Worm (Caenorhabditis elegans) whole organism, L1 larva: Measurements from ENCODE around the gene tpst-1.

Experiments
- C16A3.4 ChIP-seq: fragments of 150-350 bp; optimal IDR thresholded peaks from 2 replicates; lab custom pipeline; 2014; ENCODE audit warnings: missing biosample characterization, missing genetic modification characterization
- Y116A8C.19 ChIP-seq: sonication (generic microtip); optimal IDR thresholded peaks from 2 replicates; lab custom pipeline; 2016; ENCODE audit warnings: missing compliant biosample characterization, missing genetic modification characterization, borderline replicate concordance
- aha-1 ChIP-seq: fragments of 150-350 bp; optimal IDR thresholded peaks from 2 replicates; lab custom pipeline; 2014; ENCODE audit warnings: missing biosample characterization, missing genetic modification characterization
- alr-1 ChIP-seq: fragments of 200-800 bp; sonication (Bioruptor generic); optimal IDR thresholded peaks from 2 replicates; lab custom pipeline; 2018; ENCODE audit warnings: borderline replicate concordance, mild to moderate bottlenecking, missing genetic modification characterization, missing compliant biosample characterization
- aly-2 ChIP-seq: fragments of 150-350 bp; optimal IDR thresholded peaks from 2 replicates; lab custom pipeline; 2014; ENCODE audit warnings: missing biosample characterization, missing genetic modification characterization
- ama-1 ChIP-seq: fragments of 150-350 bp; optimal IDR thresholded peaks from 2 replicates; lab custom pipeline; 2014
- blmp-1 ChIP-seq: fragments of 150-350 bp; optimal IDR thresholded peaks from 2 replicates; lab custom pipeline; 2014; ENCODE audit warnings: missing biosample characterization, missing genetic modification characterization
- ceh-8 ChIP-seq: fragments of 200-800 bp; sonication (Bioruptor generic); optimal IDR thresholded peaks from 2 replicates; lab custom pipeline; 2018; ENCODE audit warnings: mild to moderate bottlenecking, missing genetic modification characterization, moderate library complexity, missing compliant biosample characterization
- ceh-82 ChIP-seq, 3 experiments: fragments of 150-350 bp in 1 of 3; sonication (generic microtip) in 2 of 3; optimal IDR thresholded peaks; 2 replicates each; lab custom pipeline; 2014 to 2017; ENCODE audit warnings: missing biosample characterization in 3 of 3, missing genetic modification characterization in 3 of 3
- ceh-88 ChIP-seq: fragments of 200-800 bp; sonication (Bioruptor generic); IDR thresholded peaks from 2 replicates; pipeline ENCODE4 v1.3.6; 2022; ENCODE audit warnings: missing genetic modification characterization, missing compliant biosample characterization
- dsc-1 ChIP-seq: sonication (generic microtip); optimal IDR thresholded peaks from 2 replicates; lab custom pipeline; 2016; ENCODE audit warnings: mild to moderate bottlenecking, missing genetic modification characterization, missing compliant biosample characterization
- efl-1 ChIP-seq, 4 experiments: fragments of 150-350 bp; optimal IDR thresholded peaks in 3 of 4; peaks in 1 of 4; 1 replicate in 1 of 4; 2 replicates in 3 of 4; lab custom pipeline; 2014; ENCODE audit warnings: missing biosample characterization in 2 of 4, missing genetic modification characterization in 2 of 4, missing genetic modification reagents in 2 of 4
- egl-13 ChIP-seq: sonication (generic microtip); optimal IDR thresholded peaks from 2 replicates; lab custom pipeline; 2016; ENCODE audit warnings: missing genotype, missing genetic modification reagents, missing genetic modification characterization, missing compliant biosample characterization
- elt-2 ChIP-seq: sonication (generic microtip); optimal IDR thresholded peaks from 2 replicates; lab custom pipeline; 2016; ENCODE audit warnings: missing genetic modification characterization, mild to moderate bottlenecking, inconsistent platforms, missing compliant biosample characterization, missing genetic modification reagents
- elt-3 ChIP-seq, 6 experiments: fragments of 150-350 bp in 1 of 6; sonication (generic microtip); optimal IDR thresholded peaks; 2 replicates each; lab custom pipeline; 2017 to 2018; ENCODE audit warnings: missing biosample characterization in 6 of 6, missing genetic modification characterization in 6 of 6, inconsistent platforms in 1 of 6
- fkh-4 ChIP-seq: sonication (generic microtip); optimal IDR thresholded peaks from 2 replicates; lab custom pipeline; 2016; ENCODE audit warnings: missing compliant biosample characterization, missing genetic modification characterization, borderline replicate concordance
- fkh-8 ChIP-seq: sonication (generic microtip); optimal IDR thresholded peaks from 2 replicates; lab custom pipeline; 2016; ENCODE audit warnings: mild to moderate bottlenecking, missing genetic modification characterization, missing compliant biosample characterization
- fos-1 ChIP-seq: fragments of 150-350 bp; optimal IDR thresholded peaks from 2 replicates; lab custom pipeline; 2014; ENCODE audit warnings: missing biosample characterization, missing genetic modification characterization
- grh-1 ChIP-seq: fragments of 200-800 bp; sonication (Bioruptor generic); IDR thresholded peaks from 2 replicates; pipeline ENCODE4 v1.3.6; 2022; ENCODE audit warnings: missing genetic modification reagents, missing genetic modification characterization, missing compliant biosample characterization
- hpl-2 ChIP-seq: fragments of 150-350 bp; optimal IDR thresholded peaks from 2 replicates; lab custom pipeline; 2014; ENCODE audit warnings: missing biosample characterization, missing genetic modification reagents, missing genetic modification characterization
- irx-1 ChIP-seq: sonication (generic microtip); optimal IDR thresholded peaks from 2 replicates; lab custom pipeline; 2016; ENCODE audit warnings: missing genetic modification characterization, missing compliant biosample characterization
- isw-1 ChIP-seq: fragments of 200-800 bp; sonication (Bioruptor generic); IDR thresholded peaks from 2 replicates; pipeline ENCODE4 v1.3.6; 2022; ENCODE audit warnings: missing genetic modification characterization, missing compliant biosample characterization
- jun-1 ChIP-seq: fragments of 150-350 bp; optimal IDR thresholded peaks from 2 replicates; lab custom pipeline; 2014; ENCODE audit warnings: missing biosample characterization, missing genetic modification reagents, missing genetic modification characterization
- lin-13 ChIP-seq: fragments of 150-350 bp; optimal IDR thresholded peaks from 2 replicates; lab custom pipeline; 2014; ENCODE audit warnings: missing biosample characterization, missing genetic modification reagents, missing genetic modification characterization
- lin-14 ChIP-seq: fragments of 200-800 bp; sonication (Bioruptor generic); optimal IDR thresholded peaks from 2 replicates; lab custom pipeline; 2018; ENCODE audit warnings: mild to moderate bottlenecking, missing genetic modification characterization, moderate library complexity, missing compliant biosample characterization
- lin-35 ChIP-seq, 2 experiments: fragments of 150-350 bp; optimal IDR thresholded peaks; 2 replicates each; lab custom pipeline; 2014; ENCODE audit warnings: missing biosample characterization in 2 of 2, missing genetic modification characterization in 2 of 2, missing genetic modification reagents in 2 of 2
- lin-39 ChIP-seq: fragments of 150-350 bp; optimal IDR thresholded peaks from 2 replicates; lab custom pipeline; 2014; ENCODE audit warnings: missing biosample characterization, missing genetic modification reagents, missing genetic modification characterization
- lir-3 ChIP-seq: sonication (generic microtip); optimal IDR thresholded peaks from 2 replicates; lab custom pipeline; 2016; ENCODE audit warnings: mild to moderate bottlenecking, missing genetic modification characterization, moderate library complexity, missing compliant biosample characterization; ENCODE audit not compliant: poor library complexity
- lsy-2 ChIP-seq, 2 experiments: fragments of 150-350 bp; optimal IDR thresholded peaks; 2 replicates each; lab custom pipeline; 2014; ENCODE audit warnings: missing biosample characterization in 2 of 2, missing genetic modification characterization in 2 of 2
- mef-2 ChIP-seq: fragments of 150-350 bp; optimal IDR thresholded peaks from 2 replicates; lab custom pipeline; 2014; ENCODE audit warnings: missing biosample characterization, missing genetic modification characterization
- nhr-20 ChIP-seq: sonication (generic microtip); optimal IDR thresholded peaks from 2 replicates; lab custom pipeline; 2016; ENCODE audit warnings: mild to moderate bottlenecking, missing genetic modification characterization, missing compliant biosample characterization
- nhr-237 ChIP-seq: fragments of 150-350 bp; optimal IDR thresholded peaks from 2 replicates; lab custom pipeline; 2014; ENCODE audit warnings: missing biosample characterization, missing genetic modification characterization
- nhr-28 ChIP-seq: fragments of 150-350 bp; optimal IDR thresholded peaks from 2 replicates; lab custom pipeline; 2014; ENCODE audit warnings: missing biosample characterization, missing genetic modification characterization
- nhr-71 ChIP-seq: sonication (generic microtip); optimal IDR thresholded peaks from 2 replicates; lab custom pipeline; 2016; ENCODE audit warnings: mild to moderate bottlenecking, missing genetic modification characterization, moderate library complexity, missing compliant biosample characterization
- nhr-76 ChIP-seq: sonication (generic microtip); optimal IDR thresholded peaks from 2 replicates; lab custom pipeline; 2017; ENCODE audit warnings: missing biosample characterization, missing genetic modification characterization
- nhr-77 ChIP-seq: fragments of 150-350 bp; optimal IDR thresholded peaks from 2 replicates; lab custom pipeline; 2014; ENCODE audit warnings: missing biosample characterization, missing genetic modification characterization
- pag-3 ChIP-seq: sonication (generic microtip); optimal IDR thresholded peaks from 2 replicates; lab custom pipeline; 2017; ENCODE audit warnings: missing genetic modification characterization, mild to moderate bottlenecking, missing compliant biosample characterization, antibody characterized with exemption, borderline replicate concordance; ENCODE audit not compliant: insufficient read depth
- pax-3 ChIP-seq: fragments of 200-800 bp; sonication (Bioruptor generic); optimal IDR thresholded peaks from 2 replicates; lab custom pipeline; 2018; ENCODE audit warnings: mild to moderate bottlenecking, missing genetic modification characterization, moderate library complexity, missing compliant biosample characterization
- rnt-1 ChIP-seq: sonication (generic microtip); optimal IDR thresholded peaks from 2 replicates; lab custom pipeline; 2016; ENCODE audit warnings: mild to moderate bottlenecking, missing genetic modification characterization, moderate library complexity, missing compliant biosample characterization
- skn-1 ChIP-seq: fragments of 150-350 bp; optimal IDR thresholded peaks from 2 replicates; lab custom pipeline; 2014; ENCODE audit warnings: missing biosample characterization, missing genetic modification characterization
- snpc-4 ChIP-seq: fragments of 150-350 bp; optimal IDR thresholded peaks from 2 replicates; lab custom pipeline; 2014; ENCODE audit warnings: missing biosample characterization, missing genetic modification characterization
- sox-4 ChIP-seq: sonication (generic microtip); optimal IDR thresholded peaks from 2 replicates; lab custom pipeline; 2016; ENCODE audit warnings: missing genetic modification characterization, missing compliant biosample characterization
- sptf-1 ChIP-seq: fragments of 150-350 bp; optimal IDR thresholded peaks from 2 replicates; lab custom pipeline; 2014; ENCODE audit warnings: missing biosample characterization, missing genetic modification characterization
- tbx-2 ChIP-seq: sonication (generic microtip); optimal IDR thresholded peaks from 2 replicates; lab custom pipeline; 2016; ENCODE audit warnings: missing genetic modification characterization, missing compliant biosample characterization
- tlp-1 ChIP-seq: fragments of 150-350 bp; optimal IDR thresholded peaks from 2 replicates; lab custom pipeline; 2014; ENCODE audit warnings: missing biosample characterization, missing genetic modification characterization
- unc-130 ChIP-seq: fragments of 150-350 bp; optimal IDR thresholded peaks from 2 replicates; lab custom pipeline; 2017; ENCODE audit warnings: missing biosample characterization, missing genetic modification characterization, inconsistent platforms
- unc-62 ChIP-seq: fragments of 150-350 bp; optimal IDR thresholded peaks from 2 replicates; lab custom pipeline; 2014; ENCODE audit warnings: missing biosample characterization, missing genetic modification reagents, missing genetic modification characterization
- unc-98 ChIP-seq: fragments of 200-800 bp; sonication (Bioruptor generic); IDR thresholded peaks from 2 replicates; pipeline ENCODE4 v1.3.6; 2022; ENCODE audit warnings: missing genetic modification characterization, missing compliant biosample characterization
- vab-15 ChIP-seq: sonication (generic microtip); optimal IDR thresholded peaks from 2 replicates; lab custom pipeline; 2017; ENCODE audit warnings: missing genotype, mild to moderate bottlenecking, missing genetic modification characterization, missing compliant biosample characterization
- zip-4 ChIP-seq: fragments of 200-800 bp; sonication (Bioruptor generic); optimal IDR thresholded peaks from 2 replicates; lab custom pipeline; 2018; ENCODE audit warnings: mild to moderate bottlenecking, missing genetic modification characterization, moderate library complexity, missing compliant biosample characterization
- ztf-11 ChIP-seq, 2 experiments: sonication (generic microtip); optimal IDR thresholded peaks; 2 replicates each; lab custom pipeline; 2016 to 2017; ENCODE audit warnings: missing genetic modification characterization in 2 of 2, missing biosample characterization in 1 of 2, missing compliant biosample characterization in 1 of 2

Gene tpst-1

ce11 chrIII:12613138-12613915 is 48.8 kb downstream of the tpst-1 start (continued):
- TF ChIP-seq fkh-4 (tag; lab: Kevin White, UChicago), result no peak
- TF ChIP-seq tbx-2 (tag; lab: Kevin White, UChicago), result peak; percentile 33
- no peak for TF ChIP-seq elt-2 (tag; lab: Kevin White, UChicago)
- TF ChIP-seq vab-15 (tag; lab: Kevin White, UChicago), result no peak
- TF ChIP-seq elt-3 (tag; optimal IDR thresholded peaks at IDR 0.05; lab: Kevin White, UChicago), result no peak
- no peak for TF ChIP-seq aha-1 (tag; lab: Kevin White, UChicago)
- no peak for TF ChIP-seq skn-1 (tag; lab: Kevin White, UChicago)
- no peak for TF ChIP-seq lin-39 (tag; lab: Kevin White, UChicago)
- TF ChIP-seq aly-2 (tag; lab: Kevin White, UChicago), result no peak
- TF ChIP-seq pax-3 (tag; lab: Kevin White, UChicago), result no peak
- no peak for TF ChIP-seq ceh-88 (GFP tag; lab: Robert Waterston, UW)
- no peak for TF ChIP-seq nhr-237 (tag; lab: Kevin White, UChicago)
- TF ChIP-seq fkh-8 (tag; lab: Kevin White, UChicago), result no peak
- TF ChIP-seq pag-3, result no peak
- no peak for TF ChIP-seq alr-1
- no peak for TF ChIP-seq snpc-4 (tag; lab: Kevin White, UChicago)
- TF ChIP-seq nhr-20, result no peak
- TF ChIP-seq nhr-28 (tag; lab: Kevin White, UChicago), result no peak
- TF ChIP-seq unc-130 (tag; lab: Kevin White, UChicago), result no peak
- no peak for TF ChIP-seq grh-1 (GFP tag; lab: Robert Waterston, UW)
- no peak for TF ChIP-seq nhr-76 (tag; lab: Kevin White, UChicago)
- TF ChIP-seq mef-2 (tag; lab: Kevin White, UChicago), result peak; percentile 2
- no peak for TF ChIP-seq unc-98 (GFP tag; lab: Robert Waterston, UW)
- TF ChIP-seq irx-1 (tag; lab: Kevin White, UChicago), result no peak
- peak in 1 of 2 experiments; percentile 13 for TF ChIP-seq efl-1 (optimal IDR thresholded peaks at IDR 0.05; lab: Kevin White, UChicago)
- TF ChIP-seq efl-1 (GFP tag; optimal IDR thresholded peaks at IDR 0.05 in 1 of 2; lab: Kevin White, UChicago), result peak in 1 of 2 experiments; percentile 91
- TF ChIP-seq sox-4, result no peak
- peak in 1 of 2 experiments; percentile 25 for TF ChIP-seq lsy-2 (tag; optimal IDR thresholded peaks at IDR 0.05; lab: Kevin White, UChicago)
- peak in 1 of 2 experiments; percentile 40 for TF ChIP-seq ztf-11 (tag; optimal IDR thresholded peaks at IDR 0.05; lab: Kevin White, UChicago)
- peak; percentile 19 for TF ChIP-seq rnt-1
- no peak for TF ChIP-seq tlp-1 (tag; lab: Kevin White, UChicago)
- no peak for TF ChIP-seq sptf-1 (tag; lab: Kevin White, UChicago)
- TF ChIP-seq dsc-1 (tag; lab: Kevin White, UChicago), result no peak
- peak; percentile 76 for TF ChIP-seq lin-14 (GFP tag; lab: Kevin White, UChicago)
- TF ChIP-seq fos-1 (tag; lab: Kevin White, UChicago), result no peak
- TF ChIP-seq hpl-2, result no peak
- TF ChIP-seq jun-1 (tag; lab: Kevin White, UChicago), result no peak
- no peak for TF ChIP-seq unc-62 (GFP tag; lab: Kevin White, UChicago)
- TF ChIP-seq blmp-1, result no peak
- TF ChIP-seq ceh-82 (tag; optimal IDR thresholded peaks at IDR 0.05; lab: Kevin White, UChicago), result peak in 1 of 3 experiments; percentile 34
- TF ChIP-seq zip-4 (GFP tag; lab: Kevin White, UChicago), result no peak
- peak; percentile 19 for TF ChIP-seq nhr-71 (tag; lab: Kevin White, UChicago)
- TF ChIP-seq ama-1 (lab: Kevin White, UChicago), result peak; percentile 16
- no peak for TF ChIP-seq C16A3.4 (tag; lab: Kevin White, UChicago)
- no peak for TF ChIP-seq isw-1 (GFP tag; lab: Robert Waterston, UW)
- TF ChIP-seq lir-3 (tag; lab: Kevin White, UChicago), result no peak
- TF ChIP-seq nhr-77, result peak; percentile 27
- TF ChIP-seq Y116A8C.19 (tag; lab: Kevin White, UChicago), result no peak
- no peak for TF ChIP-seq ceh-8 (GFP tag; lab: Kevin White, UChicago)
- no peak for TF ChIP-seq lin-13
- peak; percentile 13 for TF ChIP-seq egl-13
- TF ChIP-seq lin-35 (GFP tag; optimal IDR thresholded peaks at IDR 0.05; lab: Kevin White, UChicago), result no peak
